Worm (Caenorhabditis elegans) whole organism, L2 larva: ENCODE data around the gene F40E12.1.

Experiments used
- C34F6.9 ChIP-seq: fragments of 150-350 bp; optimal IDR thresholded peaks from 2 replicates; lab custom pipeline; 2014; ENCODE audit warnings: missing biosample characterization, missing genetic modification characterization
- R02D3.7 ChIP-seq: fragments of 150-350 bp; optimal IDR thresholded peaks from 2 replicates; lab custom pipeline; 2014; ENCODE audit warnings: missing biosample characterization, missing genetic modification characterization
- ZK546.5 ChIP-seq: sonication (generic microtip); optimal IDR thresholded peaks from 2 replicates; lab custom pipeline; 2017; ENCODE audit warnings: missing biosample characterization, missing genetic modification characterization
- ama-1 ChIP-seq: fragments of 150-350 bp; optimal IDR thresholded peaks from 2 replicates; lab custom pipeline; 2018; ENCODE audit warnings: inconsistent platforms
- blmp-1 ChIP-seq: sonication (generic microtip); optimal IDR thresholded peaks from 2 replicates; lab custom pipeline; 2017; ENCODE audit warnings: missing genetic modification characterization, mild to moderate bottlenecking, missing compliant biosample characterization, antibody characterized with exemption, moderate library complexity; ENCODE audit not compliant: insufficient read depth
- ceh-16 ChIP-seq: fragments of 150-350 bp; optimal IDR thresholded peaks from 2 replicates; lab custom pipeline; 2014; ENCODE audit warnings: missing biosample characterization, missing genetic modification characterization
- crh-2 ChIP-seq: sonication (generic microtip); optimal IDR thresholded peaks from 2 replicates; lab custom pipeline; 2017; ENCODE audit warnings: missing biosample characterization, missing genetic modification characterization
- dmd-4 ChIP-seq: sonication (generic microtip); optimal IDR thresholded peaks from 2 replicates; lab custom pipeline; 2017; ENCODE audit warnings: missing biosample characterization, missing genetic modification characterization
- egl-27 ChIP-seq: sonication (generic microtip); optimal IDR thresholded peaks from 3 replicates; lab custom pipeline; 2017; ENCODE audit warnings: missing biosample characterization, missing genetic modification reagents, missing genetic modification characterization
- elt-3 ChIP-seq: sonication (generic microtip); optimal IDR thresholded peaks from 2 replicates; lab custom pipeline; 2017; ENCODE audit warnings: missing biosample characterization, missing genetic modification characterization
- fos-1 ChIP-seq: fragments of 150-350 bp; optimal IDR thresholded peaks from 2 replicates; lab custom pipeline; 2014; ENCODE audit warnings: missing biosample characterization, missing genetic modification characterization
- gmeb-1 ChIP-seq: fragments of 150-350 bp; optimal IDR thresholded peaks from 2 replicates; lab custom pipeline; 2014; ENCODE audit warnings: missing biosample characterization, missing genetic modification characterization
- lin-11 ChIP-seq: fragments of 150-350 bp; sonication (generic microtip); optimal IDR thresholded peaks from 2 replicates; lab custom pipeline; 2014; ENCODE audit warnings: missing biosample characterization, missing genetic modification characterization, inconsistent platforms, mixed read lengths
- lin-13 ChIP-seq: fragments of 150-350 bp; optimal IDR thresholded peaks from 2 replicates; lab custom pipeline; 2014; ENCODE audit warnings: missing biosample characterization, missing genetic modification reagents, missing genetic modification characterization
- lin-39 ChIP-seq: fragments of 150-350 bp; optimal IDR thresholded peaks from 2 replicates; lab custom pipeline; 2014; ENCODE audit warnings: missing biosample characterization, missing genetic modification reagents, missing genetic modification characterization
- mab-5 ChIP-seq: fragments of 150-350 bp; optimal IDR thresholded peaks from 2 replicates; lab custom pipeline; 2014; ENCODE audit warnings: missing biosample characterization, missing genetic modification characterization
- mbf-1 ChIP-seq: sonication (generic microtip); optimal IDR thresholded peaks from 2 replicates; lab custom pipeline; 2017; ENCODE audit warnings: missing biosample characterization, missing genetic modification characterization
- mdl-1 ChIP-seq, 2 experiments: fragments of 150-350 bp in 1 of 2; sonication (generic microtip) in 1 of 2; optimal IDR thresholded peaks; 2 replicates each; lab custom pipeline; 2017; ENCODE audit warnings: missing biosample characterization in 2 of 2, missing genetic modification characterization in 2 of 2
- nhr-10 ChIP-seq: sonication (generic microtip); optimal IDR thresholded peaks from 2 replicates; lab custom pipeline; 2017; ENCODE audit warnings: missing biosample characterization, missing genetic modification characterization
- nhr-11 ChIP-seq: fragments of 150-350 bp; optimal IDR thresholded peaks from 2 replicates; lab custom pipeline; 2014; ENCODE audit warnings: missing biosample characterization, missing genetic modification characterization
- nhr-129 ChIP-seq: fragments of 150-350 bp; optimal IDR thresholded peaks from 2 replicates; lab custom pipeline; 2014; ENCODE audit warnings: missing biosample characterization, missing genetic modification characterization
- nhr-23 ChIP-seq: fragments of 150-350 bp; optimal IDR thresholded peaks from 2 replicates; lab custom pipeline; 2014; ENCODE audit warnings: missing biosample characterization, missing genetic modification reagents, missing genetic modification characterization
- nhr-25 ChIP-seq: fragments of 150-350 bp; sonication (generic microtip); optimal IDR thresholded peaks from 3 replicates; lab custom pipeline; 2014; ENCODE audit warnings: missing biosample characterization, missing genetic modification characterization
- nhr-77 ChIP-seq: fragments of 150-350 bp; optimal IDR thresholded peaks from 2 replicates; lab custom pipeline; 2014; ENCODE audit warnings: missing biosample characterization, missing genetic modification characterization
- sem-4 ChIP-seq: fragments of 150-350 bp; optimal IDR thresholded peaks from 2 replicates; lab custom pipeline; 2014; ENCODE audit warnings: missing biosample characterization, missing genetic modification reagents, missing genetic modification characterization
- skn-1 ChIP-seq: sonication (generic microtip); optimal IDR thresholded peaks from 2 replicates; lab custom pipeline; 2017; ENCODE audit warnings: missing biosample characterization, missing genetic modification characterization
- sma-9 ChIP-seq, 2 experiments: fragments of 150-350 bp in 1 of 2; sonication (generic microtip) in 1 of 2; optimal IDR thresholded peaks; 2 replicates each; lab custom pipeline; 2014 to 2016; ENCODE audit warnings: missing genetic modification characterization in 2 of 2, mild to moderate bottlenecking in 1 of 2, missing biosample characterization in 1 of 2, missing compliant biosample characterization in 1 of 2, missing genetic modification reagents in 1 of 2, moderate library complexity in 1 of 2
- snpc-4 ChIP-seq: fragments of 150-350 bp; optimal IDR thresholded peaks from 2 replicates; lab custom pipeline; 2014; ENCODE audit warnings: missing biosample characterization, missing genetic modification characterization
- unc-55 ChIP-seq: fragments of 150-350 bp; sonication (generic microtip); optimal IDR thresholded peaks from 3 replicates; lab custom pipeline; 2014; ENCODE audit warnings: missing biosample characterization, missing genetic modification reagents, missing genetic modification characterization
- unc-62 ChIP-seq: fragments of 150-350 bp; optimal IDR thresholded peaks from 2 replicates; lab custom pipeline; 2014; ENCODE audit warnings: missing biosample characterization, missing genetic modification reagents, missing genetic modification characterization
- zag-1 ChIP-seq: fragments of 150-350 bp; optimal IDR thresholded peaks from 2 replicates; lab custom pipeline; 2014; ENCODE audit warnings: missing biosample characterization, missing genetic modification characterization
- ztf-1 ChIP-seq: fragments of 200-800 bp; sonication (Bioruptor generic); conservative IDR thresholded peaks from 2 replicates; pipeline ENCODE4 v1.3.6; 2022; ENCODE audit warnings: missing genetic modification characterization, missing compliant biosample characterization
- ztf-11 ChIP-seq: sonication (generic microtip); optimal IDR thresholded peaks from 2 replicates; lab custom pipeline; 2017; ENCODE audit warnings: missing biosample characterization, missing genetic modification characterization
- ztf-4 ChIP-seq: fragments of 150-350 bp; optimal IDR thresholded peaks from 2 replicates; lab custom pipeline; 2014; ENCODE audit warnings: missing biosample characterization, missing genetic modification characterization

The F40E12.1 gene

ce11 chrII:3578121-3578520 lies 39.5 kb upstream of the F40E12.1 start, which contains the start of gene clec-133:
Gene clec-133 (plus strand): TSS chrII:3578421.
- TF ChIP-seq elt-3 (tag; lab: Kevin White, UChicago) (no peak), unc-55 (GFP tag; lab: Kevin White, UChicago) (no peak), ceh-16 (tag; lab: Kevin White, UChicago) (no peak), crh-2 (tag; lab: Kevin White, UChicago) (no peak), fos-1 (tag; lab: Kevin White, UChicago) (no peak)

DNA sequence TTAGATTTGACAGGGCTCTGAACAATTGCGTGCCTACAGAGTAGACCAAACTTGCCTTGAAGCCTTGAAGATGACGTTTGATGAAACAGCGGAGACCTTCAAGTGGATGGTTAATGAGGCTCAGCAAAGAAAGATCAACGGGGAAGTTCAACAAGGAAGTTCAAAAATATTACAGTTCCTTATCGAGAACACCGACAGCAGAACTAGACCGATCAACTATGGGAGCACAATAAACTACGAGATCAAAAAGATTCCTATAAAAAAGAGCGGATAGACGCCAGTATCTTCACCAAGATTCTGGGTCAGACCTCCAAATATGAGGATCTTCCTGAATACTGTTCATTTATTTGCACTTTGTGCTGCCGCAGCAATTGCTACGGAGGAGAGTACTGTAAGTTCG lies 37.8 kb upstream of the F40E12.1 start, which contains the start of gene clec-134:
Gene clec-134, plus strand, starts transcription at position 301 of the 400 bp plus-strand sequence.
- no peak for TF ChIP-seq fos-1 (tag; lab: Kevin White, UChicago)
- TF ChIP-seq ceh-16 (tag; lab: Kevin White, UChicago), result no peak
- TF ChIP-seq egl-27 (tag; lab: Kevin White, UChicago), result no peak
- TF ChIP-seq nhr-23 (tag; lab: Kevin White, UChicago), result no peak
- no peak for TF ChIP-seq sem-4
- no peak for TF ChIP-seq crh-2 (tag; lab: Kevin White, UChicago)
- no peak for TF ChIP-seq unc-55 (GFP tag; lab: Kevin White, UChicago)
- no peak for TF ChIP-seq ZK546.5
- no peak for TF ChIP-seq nhr-10
- TF ChIP-seq zag-1 (tag; lab: Kevin White, UChicago), result no peak
- TF ChIP-seq nhr-77 (tag; lab: Kevin White, UChicago), result no peak
- TF ChIP-seq lin-39 (tag; lab: Kevin White, UChicago), result no peak
- TF ChIP-seq ama-1 (lab: Kevin White, UChicago), result no peak
- no peak for TF ChIP-seq nhr-11
- TF ChIP-seq elt-3 (tag; lab: Kevin White, UChicago), result no peak
- TF ChIP-seq mab-5 (tag; lab: Kevin White, UChicago), result no peak

ce11 chrII:3581752-3582151 lies 35.9 kb upstream of the F40E12.1 start, which contains the start of gene srh-59:
Gene srh-59 (plus strand): TSS chrII:3582052.
- no peak for TF ChIP-seq sma-9 (GFP tag; optimal IDR thresholded peaks at IDR 0.05; lab: Kevin White, UChicago)
- no peak for TF ChIP-seq sma-9 (tag; optimal IDR thresholded peaks at IDR 0.05; lab: Kevin White, UChicago)
- no peak for TF ChIP-seq unc-55 (GFP tag; lab: Kevin White, UChicago)
- no peak for TF ChIP-seq nhr-25 (tag; lab: Kevin White, UChicago)
- no peak for TF ChIP-seq ztf-1 (GFP tag; lab: Robert Waterston, UW)
- no peak for TF ChIP-seq lin-11 (tag; lab: Kevin White, UChicago)
- TF ChIP-seq nhr-129 (tag; lab: Kevin White, UChicago), result no peak
- TF ChIP-seq R02D3.7 (tag; lab: Kevin White, UChicago), result no peak
- TF ChIP-seq, all 48 proteins: peak for 0

ce11 chrII:3583402-3583801 lies 34.2 kb upstream of the F40E12.1 start, which contains the start of gene srh-60:
Gene srh-60 (plus strand): TSS chrII:3583702.
- no peak for TF ChIP-seq nhr-11
- no peak for TF ChIP-seq nhr-23 (tag; lab: Kevin White, UChicago)
- no peak for TF ChIP-seq ztf-4 (tag; lab: Kevin White, UChicago)

DNA sequence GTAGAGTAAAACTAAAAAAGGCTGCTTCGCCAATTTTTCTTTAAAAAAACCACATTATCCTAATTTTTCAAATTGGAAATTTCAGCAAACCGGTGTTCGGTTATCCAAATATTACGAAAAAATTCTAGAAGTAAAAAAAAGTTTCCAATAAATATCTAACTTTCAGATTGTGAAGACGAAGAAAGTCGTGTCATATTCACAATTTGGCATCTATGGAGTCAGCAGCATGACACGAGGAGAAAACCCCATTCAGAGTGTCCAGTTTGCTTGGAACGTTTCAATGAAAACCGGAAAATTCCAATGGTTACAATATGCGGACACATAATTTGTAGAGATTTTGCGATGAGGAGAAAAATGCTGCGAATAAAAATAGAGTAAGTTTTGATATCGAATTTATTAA lies 22.3 kb upstream of the F40E12.1 start, which contains the start of gene Y49F6A.12:
Gene Y49F6A.12, plus strand, starts transcription at position 301 of the 400 bp plus-strand sequence.
- TF ChIP-seq lin-13 (GFP tag; lab: Kevin White, UChicago), result no peak
- TF ChIP-seq skn-1 (tag; lab: Kevin White, UChicago), result no peak
- no peak for TF ChIP-seq sma-9 (GFP tag; optimal IDR thresholded peaks at IDR 0.05; lab: Kevin White, UChicago)
- TF ChIP-seq sma-9 (tag; optimal IDR thresholded peaks at IDR 0.05; lab: Kevin White, UChicago), result no peak
- TF ChIP-seq blmp-1 (tag; lab: Kevin White, UChicago), result no peak
- TF ChIP-seq dmd-4 (tag; lab: Kevin White, UChicago), result no peak
- no peak for TF ChIP-seq unc-62 (GFP tag; lab: Kevin White, UChicago)
- TF ChIP-seq sem-4, result no peak
- TF ChIP-seq mdl-1 (tag; optimal IDR thresholded peaks at IDR 0.05; lab: Kevin White, UChicago), result no peak
- TF ChIP-seq ztf-11 (tag; lab: Kevin White, UChicago), result no peak
- TF ChIP-seq gmeb-1 (tag; lab: Kevin White, UChicago), result no peak
- no peak for TF ChIP-seq snpc-4
- TF ChIP-seq nhr-10, result no peak
- TF ChIP-seq C34F6.9 (tag; lab: Kevin White, UChicago), result no peak
- TF ChIP-seq mbf-1 (tag; lab: Kevin White, UChicago), result no peak
- no peak for TF ChIP-seq nhr-25 (tag; lab: Kevin White, UChicago)
